Fruit fly (Drosophila melanogaster) whole organism, embryonic: ENCODE results near the gene r-cup.

Experiments
- Adf1 ChIP-seq: fragments of 200-800 bp; sonication (Bioruptor generic); IDR thresholded peaks from 2 replicates; pipeline ENCODE4 v1.3.6; 2022; ENCODE audit warnings: missing biosample characterization, missing genetic modification characterization
- B-H2 ChIP-seq: fragments of 200-800 bp; sonication (Bioruptor generic); optimal IDR thresholded peaks from 2 replicates; lab custom pipeline; 2018; ENCODE audit warnings: missing biosample characterization, mild to moderate bottlenecking, missing genetic modification characterization
- CG10462 ChIP-seq: fragments of 200-800 bp; sonication (Bioruptor generic); optimal IDR thresholded peaks from 2 replicates; lab custom pipeline; 2016; ENCODE audit warnings: missing biosample characterization, missing genetic modification characterization
- CG11723 ChIP-seq: fragments of 200-800 bp; sonication (Bioruptor generic); optimal IDR thresholded peaks from 2 replicates; lab custom pipeline; 2017; ENCODE audit warnings: missing biosample characterization, mild to moderate bottlenecking, missing genetic modification characterization
- CG13424 ChIP-seq: fragments of 200-800 bp; sonication (Bioruptor generic); optimal IDR thresholded peaks from 2 replicates; lab custom pipeline; 2019; ENCODE audit warnings: missing biosample characterization, mild to moderate bottlenecking, missing genetic modification characterization, moderate library complexity
- CG14710 ChIP-seq: fragments of 200-800 bp; sonication (Bioruptor generic); optimal IDR thresholded peaks from 3 replicates; lab custom pipeline; 2019; ENCODE audit warnings: missing biosample characterization, mild to moderate bottlenecking, missing genetic modification characterization, moderate library complexity
- CG15269 ChIP-seq: fragments of 200-800 bp; sonication (Bioruptor generic); optimal IDR thresholded peaks from 2 replicates; lab custom pipeline; 2018; ENCODE audit warnings: missing biosample characterization, mild to moderate bottlenecking, missing genetic modification characterization, moderate library complexity
- CG15601 ChIP-seq: fragments of 200-800 bp; sonication (Bioruptor generic); optimal IDR thresholded peaks from 3 replicates; lab custom pipeline; 2019; ENCODE audit warnings: missing biosample characterization, mild to moderate bottlenecking, missing genetic modification characterization, moderate library complexity
- CG17186 ChIP-seq: fragments of 200-800 bp; sonication (Bioruptor generic); optimal IDR thresholded peaks from 3 replicates; lab custom pipeline; 2017; ENCODE audit warnings: missing biosample characterization, missing genetic modification reagents, missing genetic modification characterization
- CG30431 ChIP-seq: fragments of 200-800 bp; sonication (Bioruptor generic); optimal IDR thresholded peaks from 2 replicates; lab custom pipeline; 2017; ENCODE audit warnings: missing biosample characterization, missing genetic modification characterization
- CG31441 ChIP-seq: fragments of 200-800 bp; sonication (Bioruptor generic); IDR thresholded peaks from 2 replicates; pipeline ENCODE4 v1.3.6; 2022; ENCODE audit warnings: missing biosample characterization, missing genetic modification characterization
- CG32532 ChIP-seq: fragments of 200-800 bp; sonication (Bioruptor generic); IDR thresholded peaks from 2 replicates; pipeline ENCODE4 v1.3.6; 2022; ENCODE audit warnings: missing biosample characterization, missing genetic modification characterization
- CG34422 ChIP-seq: fragments of 200-800 bp; sonication (Bioruptor generic); IDR thresholded peaks from 3 replicates; pipeline ENCODE4 v1.3.6; 2022; ENCODE audit warnings: missing biosample characterization, missing genetic modification characterization
- CG4404 ChIP-seq: fragments of 200-800 bp; sonication (Bioruptor generic); IDR thresholded peaks from 2 replicates; pipeline ENCODE4 v1.3.6; 2022; ENCODE audit warnings: missing biosample characterization, missing genetic modification characterization
- CG6813 ChIP-seq: fragments of 200-800 bp; sonication (Bioruptor generic); optimal IDR thresholded peaks from 2 replicates; lab custom pipeline; 2017; ENCODE audit warnings: missing biosample characterization, missing genetic modification characterization, mild to moderate bottlenecking, moderate library complexity, missing genetic modification reagents
- CG9817 ChIP-seq: fragments of 200-800 bp; sonication (Bioruptor generic); optimal IDR thresholded peaks from 2 replicates; lab custom pipeline; 2018; ENCODE audit warnings: missing biosample characterization, mild to moderate bottlenecking, missing genetic modification characterization, moderate library complexity
- CG9876 ChIP-seq: fragments of 200-800 bp; sonication (Bioruptor generic); optimal IDR thresholded peaks from 2 replicates; lab custom pipeline; 2016; ENCODE audit warnings: missing biosample characterization, missing genetic modification characterization
- CrebB ChIP-seq: fragments of 200-800 bp; sonication (Bioruptor generic); optimal IDR thresholded peaks from 3 replicates; lab custom pipeline; 2018; ENCODE audit warnings: missing biosample characterization, mild to moderate bottlenecking, missing genetic modification characterization
- Dip2 ChIP-seq: fragments of 200-800 bp; sonication (Bioruptor generic); IDR thresholded peaks from 2 replicates; pipeline ENCODE4 v1.3.6; 2022; ENCODE audit warnings: missing biosample characterization, missing genetic modification characterization
- Doc2 ChIP-seq: fragments of 200-800 bp; sonication (Bioruptor generic); IDR thresholded peaks from 2 replicates; pipeline ENCODE4 v1.3.6; 2022; ENCODE audit warnings: missing biosample characterization, missing genetic modification characterization
- ERR ChIP-seq: fragments of 200-800 bp; sonication (Bioruptor generic); optimal IDR thresholded peaks from 2 replicates; lab custom pipeline; 2016; ENCODE audit warnings: missing biosample characterization, missing genetic modification characterization
- Gsc ChIP-seq: fragments of 200-800 bp; sonication (Bioruptor generic); IDR thresholded peaks from 2 replicates; pipeline ENCODE4 v1.3.6; 2022; ENCODE audit warnings: missing biosample characterization, missing genetic modification characterization
- Jarid2 ChIP-seq: fragments of 200-800 bp; sonication (Bioruptor generic); optimal IDR thresholded peaks from 3 replicates; lab custom pipeline; 2017; ENCODE audit warnings: mild to moderate bottlenecking, missing biosample characterization, missing genetic modification reagents, missing genetic modification characterization
- Lpt ChIP-seq: fragments of >200 bp; optimal IDR thresholded peaks from 2 replicates; lab custom pipeline; 2018; ENCODE audit warnings: missing biosample characterization, missing genetic modification characterization
- MBD-R2 ChIP-seq: fragments of 200-800 bp; sonication (Bioruptor generic); IDR thresholded peaks from 2 replicates; pipeline ENCODE4 v1.3.6; 2022; ENCODE audit warnings: missing biosample characterization, missing genetic modification characterization
- Max ChIP-seq: fragments of 200-800 bp; sonication (Bioruptor generic); optimal IDR thresholded peaks from 2 replicates; lab custom pipeline; 2016; ENCODE audit warnings: missing biosample characterization, mild to moderate bottlenecking, missing genetic modification characterization
- NfI ChIP-seq: fragments of 200-800 bp; sonication (Bioruptor generic); optimal IDR thresholded peaks from 3 replicates; lab custom pipeline; 2018; ENCODE audit warnings: missing biosample characterization, mild to moderate bottlenecking, missing genetic modification characterization, moderate library complexity
- PHDP ChIP-seq: fragments of 200-800 bp; sonication (Bioruptor generic); optimal IDR thresholded peaks from 3 replicates; lab custom pipeline; 2018; ENCODE audit warnings: missing biosample characterization, mild to moderate bottlenecking, missing genetic modification characterization, moderate library complexity
- Ptx1 ChIP-seq: fragments of 200-800 bp; sonication (Bioruptor generic); IDR thresholded peaks from 2 replicates; pipeline ENCODE4 v1.3.6; 2022; ENCODE audit warnings: missing biosample characterization, missing genetic modification characterization
- Spps ChIP-seq: fragments of 200-800 bp; sonication (Bioruptor generic); optimal IDR thresholded peaks from 2 replicates; lab custom pipeline; 2018; ENCODE audit warnings: missing biosample characterization, mild to moderate bottlenecking, missing genetic modification characterization
- Taf1 ChIP-seq: fragments of 200-800 bp; sonication (Bioruptor generic); IDR thresholded peaks from 2 replicates; pipeline ENCODE4 v1.3.6; 2022; ENCODE audit warnings: missing biosample characterization, missing genetic modification characterization
- Tbp ChIP-seq: fragments of >200 bp; optimal IDR thresholded peaks from 2 replicates; lab custom pipeline; 2018; ENCODE audit warnings: missing biosample characterization, missing genetic modification characterization
- YL-1 ChIP-seq: fragments of 200-800 bp; sonication (Bioruptor generic); optimal IDR thresholded peaks from 3 replicates; lab custom pipeline; 2017; ENCODE audit warnings: missing biosample characterization, mild to moderate bottlenecking, missing genetic modification characterization
- ase ChIP-seq: fragments of 200-800 bp; sonication (Bioruptor generic); IDR thresholded peaks from 3 replicates; pipeline ENCODE4 v1.3.6; 2022; ENCODE audit warnings: missing biosample characterization, missing genetic modification characterization
- chn ChIP-seq: fragments of 200-800 bp; sonication (Bioruptor generic); optimal IDR thresholded peaks from 2 replicates; lab custom pipeline; 2016; ENCODE audit warnings: missing biosample characterization, missing genetic modification characterization
- cwo ChIP-seq: fragments of 200-800 bp; sonication (Bioruptor generic); optimal IDR thresholded peaks from 3 replicates; lab custom pipeline; 2017; ENCODE audit warnings: missing biosample characterization, missing genetic modification characterization, mild to moderate bottlenecking, moderate library complexity, missing genetic modification reagents
- fu2 ChIP-seq: fragments of 200-800 bp; sonication (Bioruptor generic); optimal IDR thresholded peaks from 2 replicates; lab custom pipeline; 2016; ENCODE audit warnings: missing biosample characterization, missing genetic modification characterization
- gsb ChIP-seq: fragments of 200-800 bp; sonication (Bioruptor generic); IDR thresholded peaks from 2 replicates; pipeline ENCODE4 v1.3.6; 2022; ENCODE audit warnings: missing biosample characterization, missing genetic modification characterization
- luna ChIP-seq: fragments of 200-800 bp; sonication (Bioruptor generic); optimal IDR thresholded peaks from 2 replicates; lab custom pipeline; 2016; ENCODE audit warnings: missing biosample characterization, missing genetic modification characterization
- mam ChIP-seq: fragments of 200-800 bp; sonication (Bioruptor generic); optimal IDR thresholded peaks from 3 replicates; lab custom pipeline; 2016; ENCODE audit warnings: missing biosample characterization, missing genetic modification characterization
- mirr ChIP-seq: fragments of 200-800 bp; sonication (Bioruptor generic); optimal IDR thresholded peaks from 3 replicates; lab custom pipeline; 2018; ENCODE audit warnings: missing biosample characterization, mild to moderate bottlenecking, missing genetic modification characterization
- onecut ChIP-seq: fragments of 200-800 bp; sonication (Bioruptor generic); IDR thresholded peaks from 2 replicates; pipeline ENCODE4 v1.3.6; 2022; ENCODE audit warnings: missing biosample characterization, missing genetic modification characterization
- otp ChIP-seq: fragments of 200-800 bp; sonication (Bioruptor generic); IDR thresholded peaks from 3 replicates; pipeline ENCODE4, ENCODE4 v1.3.6; 2022; ENCODE audit warnings: missing biosample characterization, missing genetic modification characterization
- sna ChIP-seq: fragments of 200-800 bp; sonication (Bioruptor generic); IDR thresholded peaks from 2 replicates; pipeline ENCODE4 v1.3.6; 2022; ENCODE audit warnings: missing biosample characterization, missing genetic modification characterization; ENCODE audit not compliant: partially characterized antibody
- stwl ChIP-seq: fragments of 200-800 bp; sonication (Bioruptor generic); optimal IDR thresholded peaks from 3 replicates; lab custom pipeline; 2018; ENCODE audit warnings: missing biosample characterization, mild to moderate bottlenecking, missing genetic modification characterization, moderate library complexity
- tap ChIP-seq: fragments of 200-800 bp; optimal IDR thresholded peaks from 3 replicates; lab custom pipeline; 2019; ENCODE audit warnings: missing biosample characterization, mild to moderate bottlenecking, missing genetic modification characterization, moderate library complexity
- tna ChIP-seq: fragments of 200-800 bp; sonication (Bioruptor generic); IDR thresholded peaks from 2 replicates; pipeline ENCODE4 v1.3.6; 2022; ENCODE audit warnings: missing biosample characterization, missing genetic modification characterization; ENCODE audit not compliant: partially characterized antibody
- unc-4 ChIP-seq: fragments of 200-800 bp; sonication (Bioruptor generic); IDR thresholded peaks from 2 replicates; pipeline ENCODE4 v1.3.6; 2022; ENCODE audit warnings: missing biosample characterization, missing genetic modification characterization; ENCODE audit not compliant: partially characterized antibody
- wor ChIP-seq: fragments of 200-800 bp; sonication (Bioruptor generic); IDR thresholded peaks from 2 replicates; pipeline ENCODE4 v1.3.6; 2022; ENCODE audit warnings: missing biosample characterization, missing genetic modification characterization
- zfh1 ChIP-seq: fragments of 200-800 bp; sonication (Bioruptor generic); IDR thresholded peaks from 3 replicates; pipeline ENCODE4 v1.3.6; 2022; ENCODE audit warnings: missing biosample characterization, missing genetic modification characterization

r-cup gene

DNA sequence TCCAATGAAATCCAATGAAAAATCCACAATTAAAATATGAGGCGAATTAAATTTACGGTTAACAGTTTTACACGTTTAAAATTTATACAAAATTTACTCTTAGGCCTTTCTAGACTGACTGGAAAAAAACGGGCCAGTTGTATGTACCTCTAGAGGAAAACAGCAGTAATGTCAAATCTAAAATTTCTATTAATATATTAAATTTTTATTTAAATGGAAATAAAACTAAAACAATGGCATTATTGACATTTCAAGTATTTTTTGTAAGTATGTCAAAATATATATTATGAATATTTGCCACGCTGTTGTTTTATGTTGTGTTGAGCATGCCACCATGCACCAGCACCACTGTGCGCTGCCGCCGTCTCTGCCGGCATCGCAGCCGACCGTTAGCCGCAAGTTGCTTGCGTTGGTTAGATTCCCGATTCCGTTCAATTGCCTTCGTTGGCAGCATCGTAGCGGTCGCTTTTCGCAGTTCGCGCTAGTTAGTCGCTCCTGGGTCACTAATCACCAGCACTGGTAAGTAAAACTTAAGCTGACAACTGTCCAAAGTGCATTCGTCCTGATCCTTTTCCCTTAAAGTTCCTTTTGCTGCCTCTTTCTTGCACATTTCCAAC is 19.3 kb upstream of the r-cup start, which contains the start of gene Cbs (continued):
- peak; percentile 14 for TF ChIP-seq tap (tag; lab: Kevin White, UChicago)
- TF ChIP-seq luna, result no peak
- TF ChIP-seq CG13424 (tag; lab: Kevin White, UChicago), result peak; percentile 72
- TF ChIP-seq mam (GFP tag; lab: Kevin White, UChicago), result peak; percentile 11
- peak; percentile 51 for TF ChIP-seq B-H2
- peak; percentile 65 for TF ChIP-seq cwo (GFP tag; lab: Kevin White, UChicago)
- peak; percentile 38 for TF ChIP-seq Max
- TF ChIP-seq Jarid2 (GFP tag; lab: Kevin White, UChicago), result no peak
- TF ChIP-seq CG14710, result peak; percentile 49
- no peak for TF ChIP-seq Tbp
- peak; percentile 62 for TF ChIP-seq CG6813 (GFP tag; lab: Kevin White, UChicago)
- peak; percentile 49 for TF ChIP-seq MBD-R2 (GFP tag; lab: Robert Waterston, UW)
- no peak for TF ChIP-seq Spps (tag; lab: Kevin White, UChicago)
- TF ChIP-seq CG10462 (GFP tag; lab: Kevin White, UChicago), result peak; percentile 27
- peak; percentile 52 for TF ChIP-seq CG15601
- peak; percentile 67 for TF ChIP-seq Ptx1 (GFP tag; lab: Robert Waterston, UW)
- TF ChIP-seq gsb (GFP tag; lab: Robert Waterston, UW), result peak; percentile 44; the same call in 1 of the 2 replicates
- TF ChIP-seq Dip2, result no peak
- TF ChIP-seq CG9876 (GFP tag; lab: Kevin White, UChicago), result no peak
- TF ChIP-seq mirr (GFP tag; lab: Kevin White, UChicago), result no peak
- TF ChIP-seq CG31441 (GFP tag; lab: Robert Waterston, UW), result peak; percentile 76
- TF ChIP-seq Doc2 (GFP tag; lab: Robert Waterston, UW), result no peak
- TF ChIP-seq Lpt (GFP tag; lab: Kevin White, UChicago), result no peak
- TF ChIP-seq CG32532 (GFP tag; lab: Robert Waterston, UW), result peak; percentile 88
- TF ChIP-seq ERR, result no peak
- TF ChIP-seq CrebB (tag; lab: Kevin White, UChicago), result no peak
- TF ChIP-seq Adf1 (GFP tag; lab: Robert Waterston, UW), result peak; percentile 96
- no peak for TF ChIP-seq CG17186 (GFP tag; lab: Kevin White, UChicago)
- no peak for TF ChIP-seq YL-1 (GFP tag; lab: Kevin White, UChicago)
- TF ChIP-seq tna (GFP tag; lab: Robert Waterston, UW), result 0 out of 2 replicates have a peak, but pooled peaks have one; percentile 6
- TF ChIP-seq onecut (GFP tag; lab: Robert Waterston, UW), result peak; percentile 8
- TF ChIP-seq CG9817, result peak; percentile 45
- peak; percentile 42; the same call in 1 of the 3 replicates for TF ChIP-seq CG34422
- TF ChIP-seq CG30431 (GFP tag; lab: Kevin White, UChicago), result peak; percentile 42
- TF ChIP-seq CG15269, result peak; percentile 70
- no peak for TF ChIP-seq unc-4 (GFP tag; lab: Robert Waterston, UW)
- TF ChIP-seq Gsc, result no peak
- TF ChIP-seq otp, result 0 out of 3 replicates have a peak, but pooled peaks have one; percentile 64
- TF ChIP-seq fu2 (GFP tag; lab: Kevin White, UChicago), result no peak
- TF ChIP-seq NfI, result peak; percentile 60
- peak; percentile 44 for TF ChIP-seq chn
- no peak for TF ChIP-seq stwl (tag; lab: Kevin White, UChicago)
- TF ChIP-seq zfh1 (GFP tag; lab: Robert Waterston, UW), result peak; percentile 66; the same call in 1 of the 3 replicates
- TF ChIP-seq ase (GFP tag; lab: Robert Waterston, UW), result peak; percentile 57; the same call in 1 of the 3 replicates
- TF ChIP-seq PHDP (tag; lab: Kevin White, UChicago), result peak; percentile 54
- peak; percentile 38; the same call in 1 of the 2 replicates for TF ChIP-seq wor (GFP tag; lab: Robert Waterston, UW)
- no peak for TF ChIP-seq CG4404
- no peak for TF ChIP-seq sna
- peak; percentile 50; the same call in 1 of the 2 replicates for TF ChIP-seq Taf1
- TF ChIP-seq CG11723 (GFP tag; lab: Kevin White, UChicago), result peak; percentile 35
